Fruit fly (Drosophila melanogaster) whole organism, embryonic: ENCODE data around the gene mRpL48.

Experiments
- Atf3 ChIP-seq: fragments of 200-800 bp; sonication (Bioruptor generic); optimal IDR thresholded peaks from 3 replicates; lab custom pipeline; 2016; ENCODE audit warnings: missing biosample characterization, missing genetic modification characterization
- CG10209 ChIP-seq: fragments of 200-800 bp; sonication (Bioruptor generic); optimal IDR thresholded peaks from 3 replicates; lab custom pipeline; 2017; ENCODE audit warnings: missing biosample characterization, mild to moderate bottlenecking, missing genetic modification characterization, missing genetic modification reagents
- CG11696 ChIP-seq: fragments of 200-800 bp; sonication (Bioruptor generic); IDR thresholded peaks from 2 replicates; pipeline ENCODE4 v1.3.6; 2022; ENCODE audit warnings: missing biosample characterization, missing genetic modification characterization
- CG12155 ChIP-seq: fragments of 200-800 bp; sonication (Bioruptor generic); optimal IDR thresholded peaks from 3 replicates; lab custom pipeline; 2016; ENCODE audit warnings: missing biosample characterization, missing genetic modification characterization
- CG1233 ChIP-seq: fragments of 200-800 bp; sonication (Bioruptor generic); optimal IDR thresholded peaks from 4 replicates; lab custom pipeline; 2018; ENCODE audit warnings: missing biosample characterization, mild to moderate bottlenecking, missing genetic modification characterization
- CG15011 ChIP-seq: fragments of 200-800 bp; sonication (Bioruptor generic); optimal IDR thresholded peaks from 3 replicates; lab custom pipeline; 2018; ENCODE audit warnings: missing biosample characterization, mild to moderate bottlenecking, missing genetic modification characterization
- CG1647 ChIP-seq: fragments of 200-800 bp; sonication (Bioruptor generic); optimal IDR thresholded peaks from 3 replicates; lab custom pipeline; 2016; ENCODE audit warnings: missing biosample characterization, missing genetic modification characterization
- CG17328 ChIP-seq: fragments of 200-800 bp; sonication (Bioruptor generic); IDR thresholded peaks from 2 replicates; pipeline ENCODE4 v1.3.6; 2022; ENCODE audit warnings: missing biosample characterization, missing genetic modification characterization
- CG17385 ChIP-seq: fragments of 200-800 bp; sonication (Bioruptor generic); optimal IDR thresholded peaks from 3 replicates; lab custom pipeline; 2018; ENCODE audit warnings: missing biosample characterization, mild to moderate bottlenecking, missing genetic modification characterization
- CG18619 ChIP-seq: fragments of 200-800 bp; sonication (Bioruptor generic); optimal IDR thresholded peaks from 3 replicates; lab custom pipeline; 2017; ENCODE audit warnings: missing biosample characterization, mild to moderate bottlenecking, missing genetic modification characterization
- CG31365 ChIP-seq: fragments of 200-800 bp; sonication (Bioruptor generic); optimal IDR thresholded peaks from 2 replicates; lab custom pipeline; 2018; ENCODE audit warnings: missing biosample characterization, mild to moderate bottlenecking, missing genetic modification characterization
- CG31441 ChIP-seq: fragments of 200-800 bp; sonication (Bioruptor generic); IDR thresholded peaks from 2 replicates; pipeline ENCODE4 v1.3.6; 2022; ENCODE audit warnings: missing biosample characterization, missing genetic modification characterization
- CG3281 ChIP-seq: fragments of 200-800 bp; sonication (Bioruptor generic); optimal IDR thresholded peaks from 3 replicates; lab custom pipeline; 2017; ENCODE audit warnings: missing biosample characterization, mild to moderate bottlenecking, missing genetic modification characterization
- CG3726 ChIP-seq: fragments of 200-800 bp; sonication (Bioruptor generic); IDR thresholded peaks from 3 replicates; pipeline ENCODE4, ENCODE4 v1.3.6; 2022; ENCODE audit warnings: missing biosample characterization, missing genetic modification characterization
- CG3847 ChIP-seq: fragments of 200-800 bp; sonication (Bioruptor generic); IDR thresholded peaks from 2 replicates; pipeline ENCODE4 v1.3.6; 2022; ENCODE audit warnings: missing biosample characterization, missing genetic modification characterization
- CG4404 ChIP-seq: fragments of 200-800 bp; sonication (Bioruptor generic); IDR thresholded peaks from 2 replicates; pipeline ENCODE4 v1.3.6; 2022; ENCODE audit warnings: missing biosample characterization, missing genetic modification characterization
- CG4730 ChIP-seq: fragments of 200-800 bp; sonication (Bioruptor generic); IDR thresholded peaks from 2 replicates; pipeline ENCODE4 v1.3.6; 2022; ENCODE audit warnings: missing biosample characterization, missing genetic modification characterization
- CG4820 ChIP-seq: fragments of 200-800 bp; sonication (Bioruptor generic); optimal IDR thresholded peaks from 3 replicates; lab custom pipeline; 2016; ENCODE audit warnings: missing biosample characterization, missing genetic modification characterization
- CG6254 ChIP-seq: fragments of 200-800 bp; sonication (Bioruptor generic); optimal IDR thresholded peaks from 3 replicates; lab custom pipeline; 2017; ENCODE audit warnings: mild to moderate bottlenecking, missing biosample characterization, missing genetic modification reagents, missing genetic modification characterization
- CG6272 ChIP-seq: fragments of 200-800 bp; sonication (Bioruptor generic); IDR thresholded peaks from 2 replicates; pipeline ENCODE4 v1.3.6; 2022; ENCODE audit warnings: missing biosample characterization, missing genetic modification characterization
- CG9797 ChIP-seq: fragments of 200-800 bp; sonication (Bioruptor generic); optimal IDR thresholded peaks from 3 replicates; lab custom pipeline; 2018; ENCODE audit warnings: missing biosample characterization, mild to moderate bottlenecking, missing genetic modification characterization
- Dref ChIP-seq: fragments of 200-800 bp; sonication (Bioruptor generic); IDR thresholded peaks from 2 replicates; pipeline ENCODE4 v1.3.6; 2022; ENCODE audit warnings: missing biosample characterization, missing genetic modification characterization
- GATAe ChIP-seq: fragments of 200-800 bp; sonication (Bioruptor generic); conservative IDR thresholded peaks from 2 replicates; pipeline ENCODE4 v1.3.6; 2022; ENCODE audit warnings: missing biosample characterization, missing genetic modification characterization
- HmgD ChIP-seq: fragments of 200-800 bp; sonication (Bioruptor generic); optimal IDR thresholded peaks from 3 replicates; lab custom pipeline; 2016; ENCODE audit warnings: missing biosample characterization, missing genetic modification characterization
- NFAT ChIP-seq: fragments of 200-800 bp; sonication (Bioruptor generic); IDR thresholded peaks from 2 replicates; pipeline ENCODE4 v1.3.6; 2022; ENCODE audit warnings: missing biosample characterization, missing genetic modification characterization
- Nf-YA ChIP-seq: fragments of 200-800 bp; sonication (Bioruptor generic); IDR thresholded peaks from 2 replicates; pipeline ENCODE4 v1.3.6; 2022; ENCODE audit warnings: missing biosample characterization, missing genetic modification characterization
- NfI ChIP-seq: fragments of 200-800 bp; sonication (Bioruptor generic); optimal IDR thresholded peaks from 3 replicates; lab custom pipeline; 2018; ENCODE audit warnings: missing biosample characterization, mild to moderate bottlenecking, missing genetic modification characterization, moderate library complexity
- Sox100B ChIP-seq: fragments of 200-800 bp; sonication (Bioruptor generic); optimal IDR thresholded peaks from 3 replicates; lab custom pipeline; 2018; ENCODE audit warnings: missing biosample characterization, mild to moderate bottlenecking, missing genetic modification characterization
- Spps ChIP-seq: fragments of 200-800 bp; sonication (Bioruptor generic); optimal IDR thresholded peaks from 2 replicates; lab custom pipeline; 2018; ENCODE audit warnings: missing biosample characterization, mild to moderate bottlenecking, missing genetic modification characterization
- ab ChIP-seq: fragments of 200-800 bp; sonication (Bioruptor generic); optimal IDR thresholded peaks from 2 replicates; lab custom pipeline; 2016; ENCODE audit warnings: missing biosample characterization, missing genetic modification characterization
- aop ChIP-seq: fragments of 200-800 bp; sonication (Bioruptor generic); IDR thresholded peaks from 2 replicates; pipeline ENCODE4 v1.3.6; 2022; ENCODE audit warnings: missing biosample characterization, missing genetic modification characterization
- crol ChIP-seq: fragments of 200-800 bp; sonication (Bioruptor generic); IDR thresholded peaks from 2 replicates; pipeline ENCODE4 v1.3.6; 2022; ENCODE audit warnings: missing biosample characterization, missing genetic modification characterization
- crp ChIP-seq, 2 experiments: fragments of 200-800 bp; sonication (Bioruptor generic); optimal IDR thresholded peaks; 2 replicates in 1 of 2; 3 replicates in 1 of 2; lab custom pipeline; 2017; ENCODE audit warnings: missing biosample characterization in 2 of 2, missing genetic modification characterization in 2 of 2, mild to moderate bottlenecking in 1 of 2, moderate library complexity in 1 of 2
- dmrt11E ChIP-seq: fragments of 200-800 bp; sonication (Bioruptor generic); optimal IDR thresholded peaks from 3 replicates; lab custom pipeline; 2018; ENCODE audit warnings: missing biosample characterization, mild to moderate bottlenecking, missing genetic modification characterization, moderate library complexity
- exex ChIP-seq: fragments of 200-800 bp; sonication (Bioruptor generic); optimal IDR thresholded peaks from 4 replicates; lab custom pipeline; 2018; ENCODE audit warnings: missing biosample characterization, mild to moderate bottlenecking, missing genetic modification characterization, moderate library complexity
- gcm ChIP-seq: fragments of 200-800 bp; sonication (Bioruptor generic); optimal IDR thresholded peaks from 2 replicates; lab custom pipeline; 2019; ENCODE audit warnings: missing biosample characterization, mild to moderate bottlenecking, missing genetic modification characterization, moderate library complexity
- grau ChIP-seq: fragments of 200-800 bp; optimal IDR thresholded peaks from 3 replicates; lab custom pipeline; 2019; ENCODE audit warnings: missing biosample characterization, mild to moderate bottlenecking, missing genetic modification characterization, moderate library complexity
- gt ChIP-seq: fragments of 200-800 bp; sonication (Bioruptor generic); IDR thresholded peaks from 2 replicates; pipeline ENCODE4 v1.3.6; 2022; ENCODE audit warnings: missing biosample characterization, missing genetic modification characterization
- h ChIP-seq: fragments of >200 bp; optimal IDR thresholded peaks from 2 replicates; lab custom pipeline; 2017
- hb ChIP-seq: fragments of 200-800 bp; sonication (Bioruptor generic); IDR thresholded peaks from 3 replicates; pipeline ENCODE4 v1.3.6; 2022; ENCODE audit warnings: missing biosample characterization, missing genetic modification characterization; ENCODE audit not compliant: partially characterized antibody
- maf-S ChIP-seq: fragments of 200-800 bp; sonication (Bioruptor generic); optimal IDR thresholded peaks from 2 replicates; lab custom pipeline; 2016; ENCODE audit warnings: missing biosample characterization, missing genetic modification characterization
- odd ChIP-seq: fragments of 200-800 bp; sonication (Bioruptor generic); optimal IDR thresholded peaks from 2 replicates; lab custom pipeline; 2017; ENCODE audit warnings: missing biosample characterization, mild to moderate bottlenecking, missing genetic modification characterization
- otp ChIP-seq: fragments of 200-800 bp; sonication (Bioruptor generic); IDR thresholded peaks from 3 replicates; pipeline ENCODE4, ENCODE4 v1.3.6; 2022; ENCODE audit warnings: missing biosample characterization, missing genetic modification characterization
- pho ChIP-seq: fragments of 200-800 bp; sonication (Bioruptor generic); optimal IDR thresholded peaks from 2 replicates; lab custom pipeline; 2016; ENCODE audit warnings: missing biosample characterization, missing genetic modification characterization
- sisA ChIP-seq: fragments of 200-800 bp; sonication (Bioruptor generic); IDR thresholded peaks from 2 replicates; pipeline ENCODE4 v1.3.6; 2022; ENCODE audit warnings: missing biosample characterization, missing genetic modification characterization
- tin ChIP-seq: fragments of 200-800 bp; sonication (Bioruptor generic); optimal IDR thresholded peaks from 3 replicates; lab custom pipeline; 2016; ENCODE audit warnings: missing biosample characterization, missing genetic modification characterization
- trem ChIP-seq: fragments of 200-800 bp; optimal IDR thresholded peaks from 3 replicates; lab custom pipeline; 2019; ENCODE audit warnings: missing biosample characterization, mild to moderate bottlenecking, missing genetic modification characterization, moderate library complexity
- ttk ChIP-seq: fragments of 200-800 bp; sonication (Bioruptor generic); IDR thresholded peaks from 2 replicates; pipeline ENCODE4 v2.1.2; 2022; ENCODE audit warnings: missing biosample characterization, missing genetic modification characterization
- unc-4 ChIP-seq: fragments of 200-800 bp; sonication (Bioruptor generic); IDR thresholded peaks from 2 replicates; pipeline ENCODE4 v1.3.6; 2022; ENCODE audit warnings: missing biosample characterization, missing genetic modification characterization; ENCODE audit not compliant: partially characterized antibody
- usp ChIP-seq: fragments of >200 bp; optimal IDR thresholded peaks from 2 replicates; lab custom pipeline; 2017; ENCODE audit warnings: missing biosample characterization, missing genetic modification characterization
- vvl ChIP-seq: fragments of 200-800 bp; sonication (Bioruptor generic); IDR thresholded peaks from 2 replicates; pipeline ENCODE4 v1.3.6; 2022; ENCODE audit warnings: missing biosample characterization, missing genetic modification characterization
- zf30C ChIP-seq: fragments of 200-800 bp; sonication (Bioruptor generic); optimal IDR thresholded peaks from 3 replicates; lab custom pipeline; 2018; ENCODE audit warnings: missing biosample characterization, mild to moderate bottlenecking, missing genetic modification characterization
- zfh2 ChIP-seq: fragments of 200-800 bp; sonication (Bioruptor generic); optimal IDR thresholded peaks from 2 replicates; lab custom pipeline; 2016; ENCODE audit warnings: missing biosample characterization, missing genetic modification characterization

The mRpL48 gene

dm6 chr2L:1710224-1710623 lies at the start of gene mRpL48, which contains the start of gene CG17660 (continued):
- TF ChIP-seq CG9797 (GFP tag; lab: Kevin White, UChicago) (peak; percentile 97), NFAT (GFP tag; lab: Robert Waterston, UW) (no peak), gcm (no peak), CG18619 (GFP tag; lab: Kevin White, UChicago) (no peak), CG12155 (peak; percentile 49), odd (GFP tag; lab: Kevin White, UChicago) (no peak), CG15011 (GFP tag; lab: Kevin White, UChicago) (no peak), CG31365 (no peak), Dref (GFP tag; lab: Robert Waterston, UW) (peak; percentile 95), otp (GFP tag; lab: Robert Waterston, UW) (no peak), ab (GFP tag; lab: Kevin White, UChicago) (no peak), zf30C (GFP tag; lab: Kevin White, UChicago) (no peak), CG17385 (GFP tag; lab: Kevin White, UChicago) (peak; percentile 56), CG10209 (GFP tag; lab: Kevin White, UChicago) (peak; percentile 22), aop (no peak), CG1647 (no peak), CG4404 (GFP tag; lab: Robert Waterston, UW) (no peak), usp (no peak), exex (peak; percentile 10), CG3281 (peak; percentile 37), crol (GFP tag; lab: Robert Waterston, UW) (no peak), Atf3 (no peak), GATAe (GFP tag; lab: Robert Waterston, UW) (no peak), Nf-YA (GFP tag; lab: Robert Waterston, UW) (no peak), pho (GFP tag; lab: Kevin White, UChicago) (peak; percentile 35), trem (tag; lab: Kevin White, UChicago) (peak; percentile 75), Spps (tag; lab: Kevin White, UChicago) (no peak), dmrt11E (no peak), zfh2 (GFP tag; lab: Kevin White, UChicago) (no peak), tin (no peak), CG3847 (GFP tag; lab: Robert Waterston, UW) (peak; percentile 48; the same call in 1 of the 2 replicates), Sox100B (GFP tag; lab: Kevin White, UChicago) (no peak), maf-S (no peak), CG1233 (no peak), gt (GFP tag; lab: Robert Waterston, UW) (no peak), CG6272 (GFP tag; lab: Robert Waterston, UW) (no peak), vvl (GFP tag; lab: Robert Waterston, UW) (peak; percentile 70), unc-4 (GFP tag; lab: Robert Waterston, UW) (peak; percentile 66), CG4820 (GFP tag; lab: Kevin White, UChicago) (no peak), CG4730 (GFP tag; lab: Robert Waterston, UW) (no peak), grau (tag; lab: Kevin White, UChicago) (peak; percentile 25), CG6254 (GFP tag; lab: Kevin White, UChicago) (no peak), CG3726 (GFP tag; lab: Robert Waterston, UW) (no peak), NfI (GFP tag; lab: Kevin White, UChicago) (peak; percentile 31), hb (no peak), ttk (GFP tag; lab: Robert Waterston, UW) (no peak), HmgD (GFP tag; lab: Kevin White, UChicago) (no peak), h (lab: Kevin White, UChicago) (no peak), sisA (GFP tag; lab: Robert Waterston, UW) (no peak), CG31441 (GFP tag; lab: Robert Waterston, UW) (no peak; the same call in 1 of the 2 replicates), crp (GFP tag; optimal IDR thresholded peaks at IDR 0.05; lab: Kevin White, UChicago) (peak; percentile 68 to 92), CG17328 (GFP tag; lab: Robert Waterston, UW) (no peak), CG11696 (GFP tag; lab: Robert Waterston, UW) (no peak)
